Fruit fly (Drosophila melanogaster): ENCODE measurements around the gene b.

DNA sequence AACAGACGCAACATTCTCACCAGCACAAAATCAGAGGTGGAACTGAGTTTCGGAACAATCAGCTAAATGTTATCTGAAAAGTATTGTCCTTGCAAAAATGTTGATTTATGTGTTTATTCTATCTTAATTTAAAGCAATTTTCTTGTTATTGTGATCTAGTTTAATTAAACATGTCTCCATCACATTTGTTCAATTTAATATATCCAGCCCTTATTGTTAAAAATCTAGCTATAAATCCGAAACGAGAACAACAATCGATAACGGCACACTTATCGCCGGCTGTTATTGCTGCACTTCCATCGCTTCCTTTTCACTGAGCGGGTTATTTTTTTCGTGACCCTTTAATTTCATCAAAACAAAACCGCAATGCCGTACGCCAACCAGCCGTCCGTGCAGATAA, 12.0 kb downstream of the b start, which contains the start of the genes GatC, PolG2 and Polr2C:
- TF ChIP-seq psq (optimal IDR thresholded peaks at IDR 0.05), result no peak
- no peak for TF ChIP-seq usp (GFP tag; optimal IDR thresholded peaks at IDR 0.05)
- TF ChIP-seq Dll (optimal IDR thresholded peaks at IDR 0.05), result no peak
